Worm (Caenorhabditis elegans): Measurements from ENCODE around the gene F13C5.5.

DNA sequence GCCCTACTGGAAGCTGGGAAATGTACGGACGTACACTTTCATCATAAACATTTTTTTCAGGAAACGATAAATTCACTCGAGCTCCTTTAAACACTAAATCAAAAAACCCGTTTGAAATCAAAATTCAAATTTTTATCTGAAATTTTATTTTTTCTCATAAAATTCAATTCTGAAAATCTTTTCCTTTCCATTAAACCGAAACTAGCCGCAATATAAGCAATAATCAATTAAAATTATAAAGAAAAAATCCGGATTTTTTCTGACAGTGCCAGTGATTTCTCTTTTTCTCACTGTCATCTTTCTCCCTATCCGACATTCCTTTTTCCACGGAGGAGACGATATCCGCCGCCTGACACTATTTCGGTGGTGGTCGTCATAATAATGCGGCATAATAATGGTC is 47.6 kb upstream of the F13C5.5 start, which contains the start of gene lpr-7:
- TF ChIP-seq C34F6.9 (tag; optimal IDR thresholded peaks at IDR 0.05) (no peak), ama-1 (optimal IDR thresholded peaks at IDR 0.05) (no peak), zag-1 (tag; optimal IDR thresholded peaks at IDR 0.05) (no peak), nhr-25 (tag; optimal IDR thresholded peaks at IDR 0.05) (no peak), egl-27 (tag; optimal IDR thresholded peaks at IDR 0.05) (no peak), R02D3.7 (tag; optimal IDR thresholded peaks at IDR 0.05) (no peak), lin-11 (tag; optimal IDR thresholded peaks at IDR 0.05) (no peak)

Measured in whole organism, L2 larva.